Worm (Caenorhabditis elegans) whole organism, young adult: ENCODE results near the gene msp-152.

ENCODE experiments used
- B0019.2 ChIP-seq: fragments of 200-800 bp; sonication (Bioruptor generic); conservative IDR thresholded peaks from 2 replicates; pipeline ENCODE4 v1.3.6; 2022; ENCODE audit warnings: missing genetic modification reagents, missing genetic modification characterization, missing compliant biosample characterization
- B0336.3 ChIP-seq: fragments of 200-800 bp; sonication (Bioruptor generic); IDR thresholded peaks from 2 replicates; pipeline ENCODE4 v1.3.6; 2022; ENCODE audit warnings: missing genetic modification characterization, missing compliant biosample characterization
- C06A6.2 ChIP-seq: fragments of 200-800 bp; sonication (Bioruptor generic); conservative IDR thresholded peaks from 2 replicates; pipeline ENCODE4 v1.3.6; 2022; ENCODE audit warnings: missing genetic modification characterization, missing compliant biosample characterization
- C17E4.6 ChIP-seq: fragments of 200-800 bp; sonication (Bioruptor generic); IDR thresholded peaks from 2 replicates; pipeline ENCODE4 v1.3.6; 2022; ENCODE audit warnings: missing genetic modification reagents, missing genetic modification characterization, missing compliant biosample characterization
- F10E7.11 ChIP-seq: sonication (generic microtip); optimal IDR thresholded peaks from 2 replicates; lab custom pipeline; 2017; ENCODE audit warnings: mild to moderate bottlenecking, missing genetic modification characterization, moderate library complexity, missing compliant biosample characterization
- F33H1.4 ChIP-seq: fragments of 200-800 bp; sonication (Bioruptor generic); IDR thresholded peaks from 2 replicates; pipeline ENCODE4 v1.3.6; 2022; ENCODE audit warnings: missing genetic modification reagents, missing genetic modification characterization, missing compliant biosample characterization
- K12H6.12 ChIP-seq: fragments of 200-800 bp; sonication (Bioruptor generic); optimal IDR thresholded peaks from 2 replicates; lab custom pipeline; 2018; ENCODE audit warnings: mild to moderate bottlenecking, missing genetic modification characterization, missing compliant biosample characterization
- Y53G8AR.9 ChIP-seq: fragments of 200-800 bp; sonication (Bioruptor generic); conservative IDR thresholded peaks from 2 replicates; pipeline ENCODE4 v1.3.6; 2022; ENCODE audit warnings: missing genetic modification reagents, missing genetic modification characterization, missing compliant biosample characterization
- Y95B8A.8 ChIP-seq: fragments of 200-800 bp; sonication (Bioruptor generic); IDR thresholded peaks from 2 replicates; pipeline ENCODE4 v1.3.6; 2022; ENCODE audit warnings: missing genetic modification reagents, missing genetic modification characterization, missing compliant biosample characterization
- ZK185.1 ChIP-seq: sonication (generic microtip); optimal IDR thresholded peaks from 2 replicates; lab custom pipeline; 2016; ENCODE audit warnings: mild to moderate bottlenecking, missing genetic modification characterization, missing compliant biosample characterization; ENCODE audit not compliant: poor library complexity, severe bottlenecking
- akir-1 ChIP-seq: fragments of 200-800 bp; sonication (Bioruptor generic); optimal IDR thresholded peaks from 2 replicates; lab custom pipeline; 2018; ENCODE audit warnings: mild to moderate bottlenecking, missing genetic modification characterization, moderate library complexity, missing compliant biosample characterization
- ama-1 ChIP-seq, 3 experiments: fragments of 150-350 bp in 1 of 3; sonication (generic microtip) in 2 of 3; optimal IDR thresholded peaks; 2 replicates each; lab custom pipeline; 2014 to 2018; ENCODE audit warnings: missing biosample characterization in 2 of 3, missing genetic modification characterization in 2 of 3, missing genetic modification reagents in 2 of 3
- aptf-2 ChIP-seq: fragments of 200-800 bp; sonication (Bioruptor generic); conservative IDR thresholded peaks from 2 replicates; pipeline ENCODE4 v1.3.6; 2022; ENCODE audit warnings: missing genetic modification reagents, missing genetic modification characterization, missing compliant biosample characterization
- atf-7 ChIP-seq: sonication (generic microtip); optimal IDR thresholded peaks from 2 replicates; lab custom pipeline; 2017; ENCODE audit warnings: mild to moderate bottlenecking, missing genetic modification characterization, missing compliant biosample characterization
- attf-5 ChIP-seq: fragments of 200-800 bp; sonication (Bioruptor generic); optimal IDR thresholded peaks from 2 replicates; lab custom pipeline; 2018; ENCODE audit warnings: mild to moderate bottlenecking, missing genetic modification characterization, missing compliant biosample characterization
- attf-6 ChIP-seq: fragments of 200-800 bp; sonication (Bioruptor generic); IDR thresholded peaks from 2 replicates; pipeline ENCODE4 v1.3.6; 2022; ENCODE audit warnings: missing genetic modification reagents, missing genetic modification characterization, missing compliant biosample characterization
- cebp-1 ChIP-seq, 2 experiments: fragments of 200-800 bp in 1 of 2; sonication (Bioruptor generic) in 1 of 2; sonication (generic microtip) in 1 of 2; IDR thresholded peaks in 1 of 2; optimal IDR thresholded peaks in 1 of 2; 2 replicates each; pipeline versions ENCODE4 v1.3.6 to Lab custom; 2017 to 2022; ENCODE audit warnings: missing compliant biosample characterization in 2 of 2, missing genetic modification characterization in 2 of 2, mild to moderate bottlenecking in 1 of 2, missing genetic modification reagents in 1 of 2, moderate library complexity in 1 of 2
- cebp-2 ChIP-seq: fragments of 200-800 bp; sonication (Bioruptor generic); IDR thresholded peaks from 2 replicates; pipeline ENCODE4 v1.3.6; 2022; ENCODE audit warnings: missing genetic modification characterization, missing compliant biosample characterization
- ceh-58 ChIP-seq: fragments of 200-800 bp; sonication (Bioruptor generic); IDR thresholded peaks from 2 replicates; pipeline ENCODE4 v1.3.6; 2022; ENCODE audit warnings: missing genetic modification characterization, missing compliant biosample characterization
- dox-1 ChIP-seq: fragments of 200-800 bp; sonication (Bioruptor generic); IDR thresholded peaks from 2 replicates; pipeline ENCODE4 v1.3.6; 2022; ENCODE audit warnings: missing genetic modification reagents, missing genetic modification characterization, missing compliant biosample characterization
- egl-44 ChIP-seq: fragments of 200-800 bp; sonication (Bioruptor generic); IDR thresholded peaks from 2 replicates; pipeline ENCODE4 v1.3.6; 2022; ENCODE audit warnings: missing genetic modification reagents, missing genetic modification characterization, missing compliant biosample characterization
- ets-4 ChIP-seq: fragments of 200-800 bp; sonication (Bioruptor generic); optimal IDR thresholded peaks from 2 replicates; lab custom pipeline; 2018; ENCODE audit warnings: mild to moderate bottlenecking, missing genetic modification characterization, missing compliant biosample characterization
- fkh-3 ChIP-seq: sonication (generic microtip); optimal IDR thresholded peaks from 2 replicates; lab custom pipeline; 2016; ENCODE audit warnings: mild to moderate bottlenecking, missing genetic modification characterization, missing compliant biosample characterization
- him-1 ChIP-seq: sonication (generic microtip); optimal IDR thresholded peaks from 2 replicates; lab custom pipeline; 2016; ENCODE audit warnings: missing genotype, missing genetic modification reagents, missing genetic modification characterization, missing compliant biosample characterization
- hrde-1 ChIP-seq: sonication (generic microtip); optimal IDR thresholded peaks from 2 replicates; lab custom pipeline; 2016; ENCODE audit warnings: missing genetic modification characterization, mild to moderate bottlenecking, missing compliant biosample characterization, moderate library complexity, missing genotype, missing genetic modification reagents, borderline replicate concordance
- lin-26 ChIP-seq: fragments of 200-800 bp; sonication (Bioruptor generic); IDR thresholded peaks from 2 replicates; pipeline ENCODE4 v1.3.6; 2022; ENCODE audit warnings: missing genetic modification reagents, missing genetic modification characterization, missing compliant biosample characterization
- lin-40 ChIP-seq: sonication (generic microtip); optimal IDR thresholded peaks from 2 replicates; lab custom pipeline; 2016; ENCODE audit warnings: missing genetic modification characterization, mild to moderate bottlenecking, missing compliant biosample characterization, missing genotype, missing genetic modification reagents
- lin-54 ChIP-seq: fragments of 200-800 bp; sonication (Bioruptor generic); optimal IDR thresholded peaks from 2 replicates; lab custom pipeline; 2018; ENCODE audit warnings: mild to moderate bottlenecking, missing genetic modification characterization, missing compliant biosample characterization
- lir-1 ChIP-seq: fragments of 200-800 bp; sonication (Bioruptor generic); conservative IDR thresholded peaks from 2 replicates; pipeline ENCODE4 v1.3.6; 2022; ENCODE audit warnings: missing genetic modification reagents, missing genetic modification characterization, missing compliant biosample characterization
- lsy-27 ChIP-seq: sonication (generic microtip); optimal IDR thresholded peaks from 2 replicates; lab custom pipeline; 2017; ENCODE audit warnings: missing genetic modification characterization, mild to moderate bottlenecking, missing compliant biosample characterization, antibody characterized with exemption, missing genotype, borderline replicate concordance; ENCODE audit not compliant: insufficient read depth
- madf-8 ChIP-seq: fragments of 200-800 bp; sonication (Bioruptor generic); conservative IDR thresholded peaks from 2 replicates; pipeline ENCODE4 v1.3.6; 2022; ENCODE audit warnings: missing genetic modification reagents, missing genetic modification characterization, missing compliant biosample characterization
- mcd-1 ChIP-seq: fragments of 200-800 bp; sonication (Bioruptor generic); IDR thresholded peaks from 2 replicates; pipeline ENCODE4 v1.3.6; 2022; ENCODE audit warnings: missing genetic modification reagents, missing genetic modification characterization, missing compliant biosample characterization
- mel-28 ChIP-seq: sonication (generic microtip); optimal IDR thresholded peaks from 2 replicates; lab custom pipeline; 2016; ENCODE audit warnings: borderline replicate concordance, mild to moderate bottlenecking, missing genetic modification characterization, missing compliant biosample characterization
- mes-4 ChIP-seq: sonication (generic microtip); optimal IDR thresholded peaks from 2 replicates; lab custom pipeline; 2016; ENCODE audit warnings: missing genotype, missing genetic modification characterization, missing compliant biosample characterization
- nhr-179 ChIP-seq: sonication (generic microtip); optimal IDR thresholded peaks from 2 replicates; lab custom pipeline; 2016; ENCODE audit warnings: mild to moderate bottlenecking, missing genetic modification characterization, missing compliant biosample characterization
- nhr-80 ChIP-seq: sonication (generic microtip); optimal IDR thresholded peaks from 2 replicates; lab custom pipeline; 2016; ENCODE audit warnings: missing genetic modification characterization, missing compliant biosample characterization
- nhr-90 ChIP-seq: sonication (generic microtip); optimal IDR thresholded peaks from 2 replicates; lab custom pipeline; 2016; ENCODE audit warnings: missing genotype, mild to moderate bottlenecking, missing genetic modification characterization, missing compliant biosample characterization
- snpc-1.1 ChIP-seq: sonication (generic microtip); optimal IDR thresholded peaks from 2 replicates; lab custom pipeline; 2017; ENCODE audit warnings: missing genetic modification characterization, mild to moderate bottlenecking, missing compliant biosample characterization, antibody characterized with exemption, moderate library complexity, missing genotype, missing genetic modification reagents; ENCODE audit not compliant: insufficient read depth
- snpc-1.3 ChIP-seq: sonication (generic microtip); optimal IDR thresholded peaks from 2 replicates; lab custom pipeline; 2017; ENCODE audit warnings: missing genetic modification characterization, mild to moderate bottlenecking, missing compliant biosample characterization, antibody characterized with exemption, moderate library complexity, missing genotype, missing genetic modification reagents; ENCODE audit not compliant: insufficient read depth
- somi-1 ChIP-seq: fragments of 200-800 bp; sonication (Bioruptor generic); optimal IDR thresholded peaks from 2 replicates; lab custom pipeline; 2018; ENCODE audit warnings: mild to moderate bottlenecking, missing genetic modification characterization, missing compliant biosample characterization
- tbx-9 ChIP-seq: sonication (generic microtip); optimal IDR thresholded peaks from 2 replicates; lab custom pipeline; 2016; ENCODE audit warnings: borderline replicate concordance, missing genetic modification characterization, inconsistent platforms, missing compliant biosample characterization
- zim-3 ChIP-seq: sonication (generic microtip); optimal IDR thresholded peaks from 2 replicates; lab custom pipeline; 2017; ENCODE audit warnings: mild to moderate bottlenecking, missing genetic modification characterization, moderate library complexity, missing compliant biosample characterization
- ztf-25 ChIP-seq: fragments of 200-800 bp; sonication (Bioruptor generic); IDR thresholded peaks from 2 replicates; pipeline ENCODE4 v1.3.6; 2022; ENCODE audit warnings: missing genetic modification reagents, missing genetic modification characterization, missing compliant biosample characterization
- ztf-3 ChIP-seq: fragments of 200-800 bp; sonication (Bioruptor generic); optimal IDR thresholded peaks from 2 replicates; lab custom pipeline; 2018; ENCODE audit warnings: mild to moderate bottlenecking, missing genetic modification characterization, missing compliant biosample characterization

The msp-152 gene

DNA sequence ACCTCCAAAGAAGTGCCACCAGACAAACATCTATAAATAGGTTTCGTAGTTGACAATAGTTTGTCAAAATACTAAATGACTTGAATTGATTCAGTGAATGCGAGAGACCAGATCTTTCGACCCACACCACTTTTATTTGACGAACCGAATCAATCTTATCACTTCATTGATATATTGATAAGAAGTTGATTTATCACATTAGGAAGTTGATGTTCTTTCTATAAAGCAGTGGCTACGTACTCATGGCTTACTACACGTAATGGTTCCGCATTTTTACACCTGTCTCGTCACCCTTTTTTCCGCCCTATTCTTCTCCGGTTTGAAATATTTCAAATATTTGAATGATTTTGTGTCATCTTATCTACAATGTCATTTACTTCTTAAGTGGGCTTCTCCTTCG lies 12.2 kb upstream of the msp-152 start:
- TF ChIP-seq hrde-1 (no peak), C06A6.2 (GFP tag; lab: Robert Waterston, UW) (no peak), attf-6 (GFP tag; lab: Robert Waterston, UW) (no peak), nhr-80 (peak; percentile 12), F33H1.4 (GFP tag; lab: Robert Waterston, UW) (no peak), mes-4 (no peak), aptf-2 (GFP tag; lab: Robert Waterston, UW) (no peak), B0336.3 (GFP tag; lab: Robert Waterston, UW) (no peak), Y95B8A.8 (GFP tag; lab: Robert Waterston, UW) (no peak), akir-1 (GFP tag; lab: Kevin White, UChicago) (no peak), lin-40 (tag; lab: Kevin White, UChicago) (no peak), somi-1 (no peak), ztf-25 (GFP tag; lab: Robert Waterston, UW) (no peak), ZK185.1 (tag; lab: Kevin White, UChicago) (no peak), Y53G8AR.9 (GFP tag; lab: Robert Waterston, UW) (0 out of 2 replicates have a peak, but pooled peaks have one; percentile 12), him-1 (tag; lab: Kevin White, UChicago) (no peak)

ce11 chrII:4924729-4925128 lies 8.1 kb upstream of the msp-152 start:
- TF ChIP-seq mel-28 (tag; lab: Kevin White, UChicago) (no peak), snpc-1.3 (tag; lab: Kevin White, UChicago) (no peak), mcd-1 (GFP tag; lab: Robert Waterston, UW) (no peak), lin-54 (no peak), nhr-80 (no peak), K12H6.12 (tag; lab: Kevin White, UChicago) (no peak), lsy-27 (tag; lab: Kevin White, UChicago) (no peak), fkh-3 (tag; lab: Kevin White, UChicago) (no peak), B0019.2 (GFP tag; lab: Robert Waterston, UW) (no peak), Y95B8A.8 (GFP tag; lab: Robert Waterston, UW) (no peak), snpc-1.1 (tag; lab: Kevin White, UChicago) (no peak), atf-7 (no peak), lir-1 (GFP tag; lab: Robert Waterston, UW) (no peak), tbx-9 (tag; lab: Kevin White, UChicago) (no peak), nhr-179 (no peak), Y53G8AR.9 (GFP tag; lab: Robert Waterston, UW) (no peak), lin-26 (no peak)

DNA sequence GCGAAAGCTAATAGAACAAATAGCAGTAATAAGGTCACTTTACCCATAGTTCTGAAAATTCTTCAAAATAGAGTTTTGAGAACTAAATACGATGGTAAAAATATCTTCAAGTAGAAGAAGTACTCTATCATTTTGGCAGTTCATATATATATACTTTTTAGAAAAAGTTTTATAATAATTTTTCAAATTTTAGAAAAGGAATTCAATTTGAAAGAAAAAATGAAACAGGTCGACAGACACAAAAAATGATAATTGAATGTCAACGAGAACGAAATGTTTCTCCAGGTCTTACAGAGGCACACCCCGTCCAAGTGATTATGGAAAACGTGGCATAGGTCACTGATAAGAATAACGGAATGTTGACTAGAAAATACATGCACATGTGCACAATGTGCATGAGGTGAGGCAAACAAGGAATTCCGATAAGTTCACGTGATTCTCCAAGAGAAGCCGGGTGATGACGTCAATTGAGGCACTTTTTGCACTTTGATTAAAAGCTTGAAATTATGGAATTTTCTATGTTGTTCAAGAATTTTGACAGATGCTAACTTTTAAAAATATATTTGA lies 7.5 kb upstream of the msp-152 start, which contains the start of gene aagr-2:
TSS of gene aagr-2 (minus strand) at position 51 of the 567 bp plus-strand sequence.
- TF ChIP-seq ceh-58 (GFP tag; lab: Robert Waterston, UW) (no peak), madf-8 (GFP tag; lab: Robert Waterston, UW) (no peak), cebp-2 (GFP tag; lab: Robert Waterston, UW) (no peak), attf-5 (GFP tag; lab: Kevin White, UChicago) (no peak), Y95B8A.8 (GFP tag; lab: Robert Waterston, UW) (0 out of 2 replicates have a peak, but pooled peaks have one; percentile 8), dox-1 (no peak), C17E4.6 (no peak), ama-1 (optimal IDR thresholded peaks at IDR 0.05; lab: Kevin White, UChicago) (no peak), ama-1 (GFP tag; optimal IDR thresholded peaks at IDR 0.05; lab: Kevin White, UChicago) (no peak), nhr-90 (tag; lab: Kevin White, UChicago) (peak; percentile 54), egl-44 (GFP tag; lab: Robert Waterston, UW) (peak; percentile 74; the same call in 1 of the 2 replicates), zim-3 (tag; lab: Kevin White, UChicago) (no peak), nhr-80 (peak; percentile 94), attf-6 (GFP tag; lab: Robert Waterston, UW) (no peak), cebp-1 (GFP tag; IDR thresholded peaks at IDR 0.05; lab: Robert Waterston, UW) (no peak), cebp-1 (tag; optimal IDR thresholded peaks at IDR 0.05; lab: Kevin White, UChicago) (peak; percentile 60), ztf-3 (GFP tag; lab: Kevin White, UChicago) (no peak), mes-4 (no peak), F10E7.11 (tag; lab: Kevin White, UChicago) (no peak), fkh-3 (tag; lab: Kevin White, UChicago) (no peak), ets-4 (GFP tag; lab: Kevin White, UChicago) (peak; percentile 44)
